Fruit fly (Drosophila melanogaster): ENCODE data around the gene CG8852.

Gene CG8852

DNA sequence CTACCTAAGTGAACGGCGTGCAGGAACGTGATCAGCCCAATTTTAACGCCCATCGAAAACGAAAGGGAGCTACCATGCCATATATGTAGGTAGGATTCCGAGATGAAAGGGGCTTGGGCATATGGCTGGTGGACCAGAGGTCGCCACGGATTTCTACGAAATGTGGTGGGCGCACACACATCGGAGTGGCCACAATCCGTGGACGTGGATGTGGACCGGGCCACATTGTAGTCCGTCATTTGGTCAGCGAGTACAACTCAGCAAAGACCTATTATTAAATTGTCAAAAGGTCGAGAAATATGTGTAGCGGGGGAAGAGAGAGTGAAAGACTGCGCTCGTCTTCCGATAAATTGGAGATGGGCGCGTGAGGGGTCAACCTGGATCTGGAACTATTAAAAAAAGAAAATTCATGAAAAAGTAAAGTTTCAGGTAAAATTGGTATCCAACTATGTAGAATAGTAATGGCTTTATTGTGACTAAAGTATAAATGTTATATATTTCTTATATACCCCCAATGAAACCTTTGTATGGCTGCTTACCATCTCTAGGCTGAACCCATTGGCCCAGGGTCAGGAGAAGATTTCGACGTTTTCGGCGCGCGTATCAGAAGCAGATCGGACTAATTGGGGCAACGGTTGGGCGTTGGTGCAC lies 30.6 kb downstream of the CG8852 start (continued):
- TF ChIP-seq Rfx (GFP tag; IDR thresholded peaks at IDR 0.05) (no peak), Fer3 (tag; optimal IDR thresholded peaks at IDR 0.05) (no peak), Bteb2 (GFP tag; optimal IDR thresholded peaks at IDR 0.05) (no peak), ttk (GFP tag; IDR thresholded peaks at IDR 0.05) (no peak), tgo (GFP tag; IDR thresholded peaks at IDR 0.05) (no peak), CG30403 (GFP tag; optimal IDR thresholded peaks at IDR 0.05) (no peak), CG15514 (GFP tag; optimal IDR thresholded peaks at IDR 0.05) (no peak), CG2875 (GFP tag; optimal IDR thresholded peaks at IDR 0.05) (no peak), schlank (tag; optimal IDR thresholded peaks at IDR 0.05) (no peak), lbe (GFP tag; optimal IDR thresholded peaks at IDR 0.05) (no peak), ase (GFP tag; IDR thresholded peaks at IDR 0.05) (no peak), sim (GFP tag; IDR thresholded peaks at IDR 0.05) (no peak), stc (GFP tag; IDR thresholded peaks at IDR 0.05) (0 out of 2 replicates have a peak, but pooled peaks have one; percentile 27), oc (tag; optimal IDR thresholded peaks at IDR 0.05) (no peak), CG7963 (GFP tag; IDR thresholded peaks at IDR 0.05; ENCODE audit: partially characterized antibody) (no peak), Fer1 (GFP tag; optimal IDR thresholded peaks at IDR 0.05) (no peak), pb (GFP tag; optimal IDR thresholded peaks at IDR 0.05) (no peak), ATbp (GFP tag; optimal IDR thresholded peaks at IDR 0.05) (no peak), CG4854 (GFP tag; optimal IDR thresholded peaks at IDR 0.05) (no peak), BEAF-32 (GFP tag; optimal IDR thresholded peaks at IDR 0.05) (peak; percentile 56), CG12236 (GFP tag; optimal IDR thresholded peaks at IDR 0.05) (no peak), tll (GFP tag; optimal IDR thresholded peaks at IDR 0.05) (no peak), CG12942 (GFP tag; optimal IDR thresholded peaks at IDR 0.05) (no peak), scrt (GFP tag; optimal IDR thresholded peaks at IDR 0.05) (no peak), NfI (GFP tag; optimal IDR thresholded peaks at IDR 0.05) (no peak), lab (GFP tag; optimal IDR thresholded peaks at IDR 0.05) (no peak), CG13296 (GFP tag; optimal IDR thresholded peaks at IDR 0.05) (no peak), her (GFP tag; optimal IDR thresholded peaks at IDR 0.05) (no peak), CG3163 (GFP tag; optimal IDR thresholded peaks at IDR 0.05) (no peak), CG14014 (GFP tag; IDR thresholded peaks at IDR 0.05) (no peak), CG1792 (GFP tag; optimal IDR thresholded peaks at IDR 0.05) (no peak), crp (GFP tag; optimal IDR thresholded peaks at IDR 0.05) (no peak), Kr (GFP tag; optimal IDR thresholded peaks at IDR 0.05) (no peak), Atf3 (GFP tag; optimal IDR thresholded peaks at IDR 0.05) (no peak), Hr78 (GFP tag; optimal IDR thresholded peaks at IDR 0.05) (peak in 1 of 2 experiments; percentile 88), Rx (GFP tag; IDR thresholded peaks at IDR 0.05) (no peak), Hr39 (optimal IDR thresholded peaks at IDR 0.05) (no peak), CG14667 (GFP tag; IDR thresholded peaks at IDR 0.05) (0 out of 2 replicates have a peak, but pooled peaks have one; percentile 17), CG30431 (GFP tag; optimal IDR thresholded peaks at IDR 0.05) (no peak), Max (GFP tag; optimal IDR thresholded peaks at IDR 0.05) (no peak), H2.0 (GFP tag; IDR thresholded peaks at IDR 0.05) (no peak), CG11247 (GFP tag; IDR thresholded peaks at IDR 0.05) (no peak), ftz-f1 (GFP tag; optimal IDR thresholded peaks at IDR 0.05) (no peak), Chrac-16 (GFP tag; optimal IDR thresholded peaks at IDR 0.05) (peak; percentile 15), CG2202 (tag; optimal IDR thresholded peaks at IDR 0.05) (peak; percentile 6), Aef1 (GFP tag; IDR thresholded peaks at IDR 0.05) (no peak), CG4328 (GFP tag; optimal IDR thresholded peaks at IDR 0.05) (no peak), peb (GFP tag; IDR thresholded peaks at IDR 0.05) (no peak), Lpt (GFP tag; optimal IDR thresholded peaks at IDR 0.05) (no peak), CG10274 (GFP tag; optimal IDR thresholded peaks at IDR 0.05) (no peak), YL-1 (GFP tag; optimal IDR thresholded peaks at IDR 0.05) (no peak)

Measured in whole organism, embryonic.